Worm (Caenorhabditis elegans): ENCODE results near the gene Y75B8A.10.

Y75B8A.10 gene

DNA sequence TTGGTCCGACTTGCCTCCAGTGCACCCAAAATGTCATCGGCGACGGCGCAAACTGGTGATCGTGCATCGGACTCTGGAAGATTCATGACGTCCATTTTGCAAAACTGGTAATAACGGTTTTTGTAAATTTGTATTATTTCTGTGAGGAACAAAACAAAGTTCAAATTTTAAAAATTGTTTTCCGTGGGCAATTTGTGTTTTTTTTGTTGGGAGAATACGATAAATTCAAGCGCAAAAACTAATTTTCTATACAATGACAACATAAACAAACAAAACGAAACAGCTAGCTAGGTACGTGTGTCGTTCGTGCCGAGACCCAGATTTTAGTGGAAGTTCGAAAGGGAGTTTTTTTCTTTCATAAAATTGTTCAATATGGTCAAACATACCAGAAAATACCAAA is at the start of gene Y75B8A.10:
Y75B8A.10 (minus strand) TSS at position 101 of the 400 bp plus-strand sequence.
- TF ChIP-seq klf-2 (GFP tag; conservative IDR thresholded peaks at IDR 0.05) (no peak), flt-1 (GFP tag; IDR thresholded peaks at IDR 0.05) (no peak), tab-1 (GFP tag; IDR thresholded peaks at IDR 0.05) (no peak), med-1 (GFP tag; optimal IDR thresholded peaks at IDR 0.05; ENCODE audit: insufficient read depth) (no peak), ztf-23 (GFP tag; IDR thresholded peaks at IDR 0.05) (no peak), ref-1 (GFP tag; conservative IDR thresholded peaks at IDR 0.05) (no peak), cog-1 (tag; optimal IDR thresholded peaks at IDR 0.05) (no peak)

DNA sequence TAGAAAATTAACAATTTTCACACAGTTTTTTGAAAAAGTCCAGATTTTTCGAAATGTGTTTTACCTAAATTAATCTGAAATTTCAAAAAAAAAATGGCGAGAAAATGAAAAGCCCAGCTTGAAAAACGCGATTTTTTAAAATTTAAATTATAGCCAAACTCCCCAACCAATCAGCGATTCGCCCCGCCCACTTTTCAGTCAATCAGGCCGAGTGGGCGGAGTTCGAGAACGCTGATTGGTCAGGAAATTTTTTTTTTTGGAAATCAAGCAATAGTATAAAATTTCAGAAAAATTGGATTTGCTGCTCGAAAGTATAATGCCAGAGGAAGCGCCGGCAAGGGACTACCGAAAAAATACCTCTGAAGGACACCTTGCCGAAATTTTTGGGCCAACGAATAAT is 48.7 kb upstream of the Y75B8A.10 start:
- no peak for TF ChIP-seq ref-1 (GFP tag; conservative IDR thresholded peaks at IDR 0.05)
- no peak for TF ChIP-seq T22C8.4 (GFP tag; IDR thresholded peaks at IDR 0.05)
- TF ChIP-seq cog-1 (tag; optimal IDR thresholded peaks at IDR 0.05) = no peak
- no peak for TF ChIP-seq med-1 (GFP tag; optimal IDR thresholded peaks at IDR 0.05; ENCODE audit: insufficient read depth)
- TF ChIP-seq tab-1 (GFP tag; IDR thresholded peaks at IDR 0.05) = no peak
- TF ChIP-seq ztf-29 (GFP tag; IDR thresholded peaks at IDR 0.05) = no peak
- no peak for TF ChIP-seq flt-1 (GFP tag; IDR thresholded peaks at IDR 0.05)

DNA sequence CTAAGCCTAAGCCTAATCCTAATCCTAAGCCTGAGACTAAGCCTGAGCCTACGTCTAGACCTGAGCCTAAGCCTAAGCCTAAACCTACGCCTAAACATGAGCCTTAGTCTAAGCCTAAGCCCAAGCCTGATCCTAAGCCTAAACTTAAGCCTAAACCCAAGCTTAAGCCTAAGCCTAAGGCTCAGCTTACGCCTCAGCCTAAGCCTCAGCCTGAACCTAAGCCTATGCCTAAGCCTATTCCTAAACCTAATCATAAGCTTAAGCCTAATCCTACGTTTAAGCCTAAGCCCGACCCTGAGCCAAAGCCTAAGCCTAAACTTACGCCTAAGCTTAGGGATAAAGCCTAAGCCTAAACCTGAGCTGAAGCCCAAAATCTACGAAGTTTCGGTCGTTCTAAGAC is 47.4 kb upstream of the Y75B8A.10 start:
- TF ChIP-seq ztf-23 (GFP tag; IDR thresholded peaks at IDR 0.05) = no peak

DNA sequence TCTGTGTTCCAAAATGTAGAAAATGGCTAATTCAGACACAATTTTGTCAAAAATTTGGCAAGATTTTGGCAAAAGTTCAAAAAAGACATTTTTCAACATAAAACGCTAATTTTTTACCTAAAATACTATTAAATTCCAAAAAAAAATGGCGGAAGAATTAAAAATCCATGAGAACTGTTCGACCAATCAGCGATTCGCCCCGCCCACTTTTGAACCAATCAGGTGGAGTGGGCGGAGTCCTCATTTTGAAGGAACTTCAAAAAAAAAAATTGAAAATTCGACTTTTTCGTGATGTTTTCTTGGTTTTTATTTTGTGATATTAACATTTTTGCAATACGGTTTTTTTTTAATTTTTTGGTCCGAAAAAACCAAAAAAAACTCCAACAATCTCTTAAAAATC is 45.1 kb upstream of the Y75B8A.10 start:
- no peak for TF ChIP-seq T22C8.4 (GFP tag; IDR thresholded peaks at IDR 0.05)
- no peak for TF ChIP-seq ztf-29 (GFP tag; IDR thresholded peaks at IDR 0.05)
- no peak for TF ChIP-seq klf-2 (GFP tag; conservative IDR thresholded peaks at IDR 0.05)
- TF ChIP-seq tab-1 (GFP tag; IDR thresholded peaks at IDR 0.05) = no peak

DNA sequence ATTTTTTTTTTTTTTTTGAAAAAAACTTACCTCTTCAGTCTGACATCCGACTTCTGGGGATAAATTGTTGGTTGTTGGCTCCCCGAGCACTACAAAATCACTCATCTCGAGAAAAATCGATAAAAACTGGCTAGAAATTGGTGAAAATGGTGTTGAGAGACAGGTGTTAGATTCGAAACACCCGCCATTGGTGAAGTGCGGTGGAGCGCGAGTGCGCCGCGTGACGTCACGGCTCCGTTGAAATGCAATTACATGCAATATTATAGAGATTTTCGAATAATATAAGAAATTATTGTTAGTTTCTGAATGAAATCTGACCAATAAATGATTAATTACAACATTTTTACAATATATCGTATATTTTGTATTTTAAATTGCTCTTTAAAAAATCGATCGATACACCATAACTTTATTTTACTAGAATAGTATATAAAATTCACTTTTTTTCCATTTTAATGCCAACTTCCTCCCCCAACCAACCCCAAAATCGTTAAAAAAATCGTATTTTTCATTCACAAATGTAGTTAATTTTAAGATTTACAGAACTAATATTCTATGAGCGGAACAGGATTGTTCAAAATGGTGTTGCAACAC is 43.4 kb upstream of the Y75B8A.10 start, which contains the start of the genes Y75B8A.18 and Y75B8A.19:
Y75B8A.18 (minus strand) TSS at position 142 of the 594 bp plus-strand sequence.
Y75B8A.19 (plus strand) TSS at position 544 of the 594 bp plus-strand sequence.
- TF ChIP-seq T22C8.4 (GFP tag; IDR thresholded peaks at IDR 0.05) (no peak), ztf-23 (GFP tag; IDR thresholded peaks at IDR 0.05) (no peak), ref-1 (GFP tag; conservative IDR thresholded peaks at IDR 0.05) (no peak), med-1 (GFP tag; optimal IDR thresholded peaks at IDR 0.05; ENCODE audit: insufficient read depth) (no peak), tab-1 (GFP tag; IDR thresholded peaks at IDR 0.05) (no peak), ztf-29 (GFP tag; IDR thresholded peaks at IDR 0.05) (no peak), cog-1 (tag; optimal IDR thresholded peaks at IDR 0.05) (no peak), klf-2 (GFP tag; conservative IDR thresholded peaks at IDR 0.05) (no peak), flt-1 (GFP tag; IDR thresholded peaks at IDR 0.05) (no peak)

DNA sequence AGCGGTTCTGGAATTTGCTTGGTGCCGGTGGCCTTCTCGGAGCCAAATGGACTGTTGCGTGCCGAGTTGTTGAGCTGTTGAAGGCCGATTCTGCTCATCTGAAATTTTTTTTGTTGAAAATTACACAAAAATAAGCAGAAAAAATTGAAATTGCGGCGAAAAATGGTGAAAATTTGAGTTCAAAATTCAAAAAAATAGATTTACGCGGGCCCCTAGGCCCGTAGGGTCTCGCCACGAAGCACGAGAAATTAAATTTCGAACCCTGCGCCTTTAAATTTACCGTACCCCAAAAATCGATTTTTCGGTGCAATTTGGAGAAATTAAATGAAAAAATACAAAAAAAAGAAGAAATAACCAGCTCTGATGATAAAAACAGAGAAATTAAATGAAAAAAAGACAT is 42.4 kb upstream of the Y75B8A.10 start, which contains the start of gene gmn-1:
gmn-1 (minus strand) TSS at position 98 of the 400 bp plus-strand sequence.
- TF ChIP-seq cog-1 (tag; optimal IDR thresholded peaks at IDR 0.05) = no peak
- no peak for TF ChIP-seq ztf-23 (GFP tag; IDR thresholded peaks at IDR 0.05)
- TF ChIP-seq T22C8.4 (GFP tag; IDR thresholded peaks at IDR 0.05) = no peak
- no peak for TF ChIP-seq klf-2 (GFP tag; conservative IDR thresholded peaks at IDR 0.05)
- no peak for TF ChIP-seq med-1 (GFP tag; optimal IDR thresholded peaks at IDR 0.05; ENCODE audit: insufficient read depth)
- no peak for TF ChIP-seq tab-1 (GFP tag; IDR thresholded peaks at IDR 0.05)
- TF ChIP-seq flt-1 (GFP tag; IDR thresholded peaks at IDR 0.05) = no peak

DNA sequence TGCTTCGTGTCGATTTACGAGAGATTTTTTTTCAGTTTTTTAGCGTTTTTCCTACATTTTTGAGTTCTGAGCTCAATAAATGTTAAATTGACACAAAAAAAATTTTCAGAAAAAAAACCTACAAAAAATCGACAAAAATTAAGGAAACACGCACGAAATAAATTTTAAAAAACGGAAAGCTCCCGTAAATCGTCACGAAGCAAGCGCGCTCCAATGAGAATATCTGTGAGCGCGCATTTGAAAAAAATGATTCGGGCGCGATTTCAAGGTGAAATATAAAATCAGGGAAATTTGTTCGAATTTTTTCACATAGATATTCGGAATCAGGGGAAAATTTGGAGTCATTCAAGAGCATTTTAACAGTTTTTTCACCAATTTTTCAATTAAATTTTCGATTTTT is 40.4 kb upstream of the Y75B8A.10 start:
- no peak for TF ChIP-seq ref-1 (GFP tag; conservative IDR thresholded peaks at IDR 0.05)
- TF ChIP-seq ztf-29 (GFP tag; IDR thresholded peaks at IDR 0.05) = no peak
- TF ChIP-seq klf-2 (GFP tag; conservative IDR thresholded peaks at IDR 0.05) = no peak
- TF ChIP-seq T22C8.4 (GFP tag; IDR thresholded peaks at IDR 0.05) = no peak
- TF ChIP-seq med-1 (GFP tag; optimal IDR thresholded peaks at IDR 0.05; ENCODE audit: insufficient read depth) = no peak
- TF ChIP-seq cog-1 (tag; optimal IDR thresholded peaks at IDR 0.05) = no peak
- TF ChIP-seq tab-1 (GFP tag; IDR thresholded peaks at IDR 0.05) = no peak
- TF ChIP-seq ztf-23 (GFP tag; IDR thresholded peaks at IDR 0.05) = no peak
- TF ChIP-seq flt-1 (GFP tag; IDR thresholded peaks at IDR 0.05) = no peak

DNA sequence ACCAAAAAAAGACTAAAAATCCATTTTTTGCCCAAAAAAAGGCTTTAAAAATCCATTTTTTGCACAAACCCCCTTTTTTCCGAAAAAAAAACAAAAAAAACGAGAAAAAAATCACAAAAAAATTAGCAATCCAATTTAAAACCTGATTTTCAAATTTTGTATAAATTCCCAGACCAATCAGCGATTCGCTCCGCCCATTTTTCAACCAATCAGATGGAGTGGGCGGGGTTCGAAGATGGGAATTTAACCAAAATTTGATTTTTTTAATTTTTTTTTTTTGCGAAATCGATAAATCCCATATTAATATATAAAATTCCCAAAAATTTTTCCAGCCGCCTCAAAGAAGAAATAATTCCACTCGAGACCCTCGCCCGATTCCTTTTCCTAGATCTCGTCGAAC is 38.6 kb upstream of the Y75B8A.10 start:
- TF ChIP-seq T22C8.4 (GFP tag; IDR thresholded peaks at IDR 0.05) (no peak), ztf-23 (GFP tag; IDR thresholded peaks at IDR 0.05) (no peak)

- TF ChIP-seq tab-1 (GFP tag; IDR thresholded peaks at IDR 0.05) = no peak
- no peak for TF ChIP-seq med-1 (GFP tag; optimal IDR thresholded peaks at IDR 0.05; ENCODE audit: insufficient read depth)
- no peak for TF ChIP-seq ztf-29 (GFP tag; IDR thresholded peaks at IDR 0.05)
- TF ChIP-seq T22C8.4 (GFP tag; IDR thresholded peaks at IDR 0.05) = no peak
- no peak for TF ChIP-seq ref-1 (GFP tag; conservative IDR thresholded peaks at IDR 0.05)
- no peak for TF ChIP-seq cog-1 (tag; optimal IDR thresholded peaks at IDR 0.05)
- TF ChIP-seq klf-2 (GFP tag; conservative IDR thresholded peaks at IDR 0.05) = no peak
- TF ChIP-seq ztf-23 (GFP tag; IDR thresholded peaks at IDR 0.05) = no peak
- TF ChIP-seq flt-1 (GFP tag; IDR thresholded peaks at IDR 0.05) = no peak
These were observed 38.0 kb upstream of the Y75B8A.10 start for ce11 chrIII:12220820-12221219.

DNA sequence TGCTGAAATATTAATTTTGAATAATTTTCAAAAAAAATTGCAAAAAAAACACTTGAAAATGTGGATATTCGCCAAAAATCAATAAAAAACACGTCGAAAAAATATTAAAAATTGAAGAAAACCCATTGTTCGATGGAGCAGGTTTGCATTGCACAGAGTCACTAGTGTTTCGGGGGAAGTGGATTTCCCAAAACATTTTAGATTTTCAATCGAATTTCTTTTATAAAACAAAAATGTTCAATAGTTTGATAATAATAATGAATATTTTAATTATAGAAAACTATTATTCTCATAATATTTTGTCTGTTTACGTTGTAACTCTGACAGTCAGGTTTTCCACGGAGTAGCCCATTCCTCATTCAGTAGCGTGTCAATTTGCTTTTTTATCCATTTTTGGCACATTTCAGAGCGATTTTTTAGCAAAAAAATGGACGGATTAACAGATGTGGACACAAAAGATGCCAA is 35.8 kb upstream of the Y75B8A.10 start, which contains the start of the genes gex-4 and gphr-1:
gex-4 (minus strand) TSS at position 2 of the 465 bp plus-strand sequence.
gphr-1 (plus strand) TSS at position 415 of the 465 bp plus-strand sequence.
- TF ChIP-seq klf-2 (GFP tag; conservative IDR thresholded peaks at IDR 0.05) = no peak
- TF ChIP-seq ztf-29 (GFP tag; IDR thresholded peaks at IDR 0.05) = no peak
- no peak for TF ChIP-seq flt-1 (GFP tag; IDR thresholded peaks at IDR 0.05)
- TF ChIP-seq med-1 (GFP tag; optimal IDR thresholded peaks at IDR 0.05; ENCODE audit: insufficient read depth) = no peak
- no peak for TF ChIP-seq tab-1 (GFP tag; IDR thresholded peaks at IDR 0.05)
- TF ChIP-seq ztf-23 (GFP tag; IDR thresholded peaks at IDR 0.05) = 0 out of 2 replicates have a peak, but pooled peaks have one; percentile 41
- TF ChIP-seq cog-1 (tag; optimal IDR thresholded peaks at IDR 0.05) = peak; percentile 26
- no peak for TF ChIP-seq ref-1 (GFP tag; conservative IDR thresholded peaks at IDR 0.05)
- peak; percentile 67 for TF ChIP-seq T22C8.4 (GFP tag; IDR thresholded peaks at IDR 0.05)

All from whole organism, midembryonic.